Worm (Caenorhabditis elegans) whole organism, L4/young adult: ENCODE data around the gene clec-3.

ENCODE experiments used
- W03F9.2 ChIP-seq: fragments of 150-350 bp; optimal IDR thresholded peaks from 2 replicates; lab custom pipeline; 2014; ENCODE audit warnings: missing biosample characterization, missing genetic modification characterization
- dao-5 ChIP-seq: sonication (generic microtip); optimal IDR thresholded peaks from 2 replicates; lab custom pipeline; 2016; ENCODE audit warnings: missing genotype, missing genetic modification characterization, moderate library complexity, missing compliant biosample characterization
- him-1 ChIP-seq: sonication (generic microtip); optimal IDR thresholded peaks from 2 replicates; lab custom pipeline; 2016; ENCODE audit warnings: missing genotype, missing genetic modification reagents, missing genetic modification characterization, missing compliant biosample characterization

clec-3 gene

DNA sequence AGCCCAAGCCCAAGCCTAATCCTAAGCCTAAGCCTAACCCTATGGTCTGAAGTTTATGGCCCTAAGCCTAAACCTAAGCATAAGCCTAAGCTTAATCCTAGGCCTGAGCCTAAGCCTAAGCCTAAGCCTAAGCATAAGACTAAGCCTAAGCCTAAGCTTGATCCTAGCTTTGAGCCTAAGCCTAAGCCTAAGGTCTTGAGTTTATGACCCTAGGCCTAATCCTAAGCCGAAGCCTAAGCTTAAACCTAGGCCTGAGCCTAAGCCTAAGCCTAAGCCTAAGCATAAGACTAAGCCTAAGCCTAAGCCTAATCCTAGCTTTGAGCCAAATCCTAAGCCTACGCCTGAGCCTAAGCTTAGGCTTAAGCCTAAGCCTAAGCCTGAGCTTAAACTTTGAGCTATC lies 40.6 kb downstream of the clec-3 start:
- TF ChIP-seq dao-5 (tag; lab: Kevin White, UChicago) (no peak), W03F9.2 (tag; lab: Kevin White, UChicago) (no peak), him-1 (tag; lab: Kevin White, UChicago) (no peak)

DNA sequence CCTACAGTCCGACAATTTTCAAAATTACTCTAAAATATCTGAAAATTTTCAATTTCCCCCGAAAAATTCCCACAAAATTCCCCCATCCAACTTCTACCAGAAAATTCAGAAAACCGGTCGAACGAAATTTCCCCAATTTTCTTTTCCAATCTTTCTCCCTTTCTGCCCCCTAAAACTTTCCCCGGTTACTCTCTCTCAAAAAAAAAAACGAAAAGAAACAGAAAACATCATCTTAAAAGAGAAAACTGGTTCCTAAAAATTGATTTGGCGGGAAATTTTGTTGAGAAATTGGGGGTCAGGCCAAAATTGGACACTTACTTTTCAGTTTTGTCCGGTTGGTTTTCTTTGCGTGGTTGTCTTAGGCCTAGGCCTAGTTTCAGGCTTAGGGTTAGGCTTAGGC lies 42.1 kb downstream of the clec-3 start:
- no peak for TF ChIP-seq dao-5 (tag; lab: Kevin White, UChicago)
- TF ChIP-seq him-1 (tag; lab: Kevin White, UChicago) = no peak
- no peak for TF ChIP-seq W03F9.2 (tag; lab: Kevin White, UChicago)

DNA sequence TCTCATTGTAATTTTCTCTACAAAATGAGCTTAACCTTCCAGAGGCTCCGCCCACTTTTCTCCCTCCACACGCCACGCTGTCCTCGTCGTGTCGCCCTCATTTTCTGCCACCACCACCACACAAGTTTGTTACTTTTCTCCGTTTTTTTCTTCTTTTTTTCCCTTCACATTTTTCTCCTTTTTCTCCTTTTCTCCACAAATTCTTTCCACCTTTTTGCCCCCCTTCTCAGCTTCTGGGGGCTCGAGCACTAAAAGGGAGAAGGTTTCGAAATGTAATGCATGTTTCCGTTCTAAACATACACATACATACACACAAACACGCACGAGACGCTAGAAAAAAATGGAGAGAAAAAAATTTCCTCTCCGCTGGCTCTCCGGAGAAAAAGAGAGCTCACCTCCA lies 43.1 kb downstream of the clec-3 start, which contains the start of gene nhr-88:
nhr-88 (plus strand) TSS at position 43 of the 400 bp plus-strand sequence.
- no peak for TF ChIP-seq him-1 (tag; lab: Kevin White, UChicago)
- no peak for TF ChIP-seq dao-5 (tag; lab: Kevin White, UChicago)
- TF ChIP-seq W03F9.2 (tag; lab: Kevin White, UChicago) = no peak

DNA sequence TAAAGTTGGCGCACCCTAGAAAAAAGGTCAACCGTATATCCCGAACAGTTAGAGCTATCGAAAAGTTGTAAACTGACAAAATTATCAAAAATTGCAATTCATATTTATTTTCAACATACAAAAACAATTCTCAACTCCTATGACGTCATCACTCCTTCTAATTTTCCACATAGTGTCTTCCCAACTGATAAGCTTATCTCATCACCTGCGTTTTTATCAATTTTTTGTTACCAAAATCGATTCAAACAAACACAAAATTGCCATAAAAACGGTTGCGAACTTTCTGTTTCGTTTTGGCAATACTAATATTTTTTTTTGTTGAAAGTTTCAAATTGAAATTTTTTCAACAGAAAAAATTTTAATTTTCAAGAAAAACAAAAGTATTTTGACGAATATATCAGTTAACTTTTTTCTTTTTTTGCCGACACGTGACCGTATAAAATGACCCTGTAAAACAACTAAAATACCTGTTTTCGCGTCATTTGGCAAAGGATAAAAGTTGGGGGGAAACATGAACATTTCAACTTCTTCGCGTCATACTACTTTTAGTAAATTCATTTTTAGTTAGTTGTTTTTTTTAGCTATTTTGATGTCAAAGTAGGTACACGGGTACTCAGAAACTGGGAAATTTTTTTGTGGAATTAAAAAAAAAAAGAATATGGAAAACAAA lies 44.0 kb downstream of the clec-3 start:
- TF ChIP-seq him-1 (tag; lab: Kevin White, UChicago) (no peak), dao-5 (tag; lab: Kevin White, UChicago) (no peak), W03F9.2 (tag; lab: Kevin White, UChicago) (no peak)

DNA sequence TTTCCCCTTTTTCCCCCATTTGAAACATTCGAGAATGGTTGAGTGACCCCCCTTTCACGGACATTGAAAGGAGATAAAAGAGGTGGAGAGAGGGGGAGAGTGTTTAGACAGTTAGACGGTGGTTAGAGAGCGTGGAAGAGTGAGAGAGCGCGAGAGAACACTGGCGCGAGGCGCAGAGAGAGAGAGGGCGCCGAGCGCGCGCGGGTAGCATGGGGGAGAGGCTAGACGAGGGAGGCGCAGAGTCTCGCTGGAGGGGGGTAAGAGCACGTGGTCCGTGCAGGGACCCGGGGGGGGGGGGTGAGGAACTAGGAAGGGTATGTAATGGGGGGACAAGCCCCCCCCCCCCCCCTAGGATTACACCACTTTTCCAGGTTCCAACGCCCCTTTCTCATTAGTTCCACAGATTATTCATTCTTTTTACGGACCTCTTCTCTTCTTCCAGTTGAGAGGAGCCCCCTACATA lies 45.7 kb downstream of the clec-3 start:
- TF ChIP-seq him-1 (tag; lab: Kevin White, UChicago) (peak; percentile 91), W03F9.2 (tag; lab: Kevin White, UChicago) (no peak)
